Fruit fly (Drosophila melanogaster) whole organism, embryonic: Measurements from ENCODE around the gene CG12299.
A peak's percentile ranks its signal among the peaks of the same experiment; 100 is the strongest.

Experiments used
- BEAF-32 ChIP-seq: fragments of 200-800 bp; sonication (Bioruptor generic); optimal IDR thresholded peaks from 3 replicates; lab custom pipeline; 2017; ENCODE audit warnings: missing biosample characterization, missing genetic modification characterization, mild to moderate bottlenecking, moderate library complexity, missing genetic modification reagents
- C15 ChIP-seq: fragments of 200-800 bp; sonication (Bioruptor generic); IDR thresholded peaks from 3 replicates; pipeline ENCODE4 v1.3.6; 2022; ENCODE audit warnings: missing biosample characterization, missing genetic modification characterization
- CG10462 ChIP-seq: fragments of 200-800 bp; sonication (Bioruptor generic); optimal IDR thresholded peaks from 2 replicates; lab custom pipeline; 2016; ENCODE audit warnings: missing biosample characterization, missing genetic modification characterization
- CG10654 ChIP-seq: fragments of 200-800 bp; sonication (Bioruptor generic); optimal IDR thresholded peaks from 2 replicates; lab custom pipeline; 2016; ENCODE audit warnings: missing biosample characterization, missing genetic modification characterization
- CG11695 ChIP-seq: fragments of 200-800 bp; sonication (Bioruptor generic); IDR thresholded peaks from 3 replicates; pipeline ENCODE4 v1.3.6; 2022; ENCODE audit warnings: missing biosample characterization, missing genetic modification characterization
- CG12942 ChIP-seq: fragments of 200-800 bp; sonication (Bioruptor generic); optimal IDR thresholded peaks from 3 replicates; lab custom pipeline; 2016; ENCODE audit warnings: missing biosample characterization, missing genetic modification characterization
- CG13894 ChIP-seq: fragments of 200-800 bp; sonication (Bioruptor generic); optimal IDR thresholded peaks from 3 replicates; lab custom pipeline; 2018; ENCODE audit warnings: missing biosample characterization, mild to moderate bottlenecking, missing genetic modification characterization, moderate library complexity
- CG17829 ChIP-seq: fragments of 200-800 bp; optimal IDR thresholded peaks from 2 replicates; lab custom pipeline; 2019; ENCODE audit warnings: missing biosample characterization, mild to moderate bottlenecking, missing genetic modification characterization, moderate library complexity
- CG2129 ChIP-seq: fragments of 200-800 bp; sonication (Bioruptor generic); IDR thresholded peaks from 2 replicates; pipeline ENCODE4 v1.3.6; 2022; ENCODE audit warnings: missing biosample characterization, missing genetic modification characterization; ENCODE audit not compliant: partially characterized antibody
- CG30403 ChIP-seq: fragments of 200-800 bp; sonication (Bioruptor generic); optimal IDR thresholded peaks from 3 replicates; lab custom pipeline; 2016; ENCODE audit warnings: missing biosample characterization, missing genetic modification characterization
- CG31388 ChIP-seq: fragments of 200-800 bp; sonication (Bioruptor generic); optimal IDR thresholded peaks from 2 replicates; lab custom pipeline; 2016; ENCODE audit warnings: missing biosample characterization, missing genetic modification characterization
- CG32532 ChIP-seq: fragments of 200-800 bp; sonication (Bioruptor generic); IDR thresholded peaks from 2 replicates; pipeline ENCODE4 v1.3.6; 2022; ENCODE audit warnings: missing biosample characterization, missing genetic modification characterization
- CG32767 ChIP-seq: fragments of 200-800 bp; sonication (Bioruptor generic); IDR thresholded peaks from 2 replicates; pipeline ENCODE4 v1.3.6; 2022; ENCODE audit warnings: missing biosample characterization, missing genetic modification characterization
- CG5245 ChIP-seq: fragments of 200-800 bp; sonication (Bioruptor generic); optimal IDR thresholded peaks from 3 replicates; lab custom pipeline; 2016; ENCODE audit warnings: missing biosample characterization, missing genetic modification characterization
- CG5953 ChIP-seq: fragments of 200-800 bp; sonication (Bioruptor generic); IDR thresholded peaks from 2 replicates; pipeline ENCODE4 v1.3.6; 2022; ENCODE audit warnings: missing biosample characterization, missing genetic modification characterization
- CG6254 ChIP-seq: fragments of 200-800 bp; sonication (Bioruptor generic); optimal IDR thresholded peaks from 3 replicates; lab custom pipeline; 2017; ENCODE audit warnings: mild to moderate bottlenecking, missing biosample characterization, missing genetic modification reagents, missing genetic modification characterization
- CG6791 ChIP-seq: fragments of 200-800 bp; sonication (Bioruptor generic); IDR thresholded peaks from 3 replicates; pipeline ENCODE4 v1.3.6; 2022; ENCODE audit warnings: missing biosample characterization, missing genetic modification characterization; ENCODE audit not compliant: partially characterized antibody
- CG9932 ChIP-seq: fragments of 200-800 bp; sonication (Bioruptor generic); IDR thresholded peaks from 2 replicates; pipeline ENCODE4 v1.3.6; 2022; ENCODE audit warnings: missing biosample characterization, missing genetic modification characterization
- Dip3 ChIP-seq: fragments of 200-800 bp; sonication (Bioruptor generic); optimal IDR thresholded peaks from 3 replicates; lab custom pipeline; 2016; ENCODE audit warnings: missing biosample characterization, missing genetic modification characterization
- Dp ChIP-seq: fragments of 200-800 bp; sonication (Bioruptor generic); optimal IDR thresholded peaks from 2 replicates; lab custom pipeline; 2018; ENCODE audit warnings: missing biosample characterization, mild to moderate bottlenecking, missing genetic modification characterization, moderate library complexity
- Dref ChIP-seq: fragments of 200-800 bp; sonication (Bioruptor generic); IDR thresholded peaks from 2 replicates; pipeline ENCODE4 v1.3.6; 2022; ENCODE audit warnings: missing biosample characterization, missing genetic modification characterization
- Drgx ChIP-seq: fragments of 200-800 bp; sonication (Bioruptor generic); IDR thresholded peaks from 2 replicates; pipeline ENCODE4 v1.3.6; 2022; ENCODE audit warnings: missing biosample characterization, missing genetic modification characterization
- Fer1 ChIP-seq: fragments of 200-800 bp; sonication (Bioruptor generic); optimal IDR thresholded peaks from 2 replicates; lab custom pipeline; 2017; ENCODE audit warnings: missing biosample characterization, mild to moderate bottlenecking, missing genetic modification characterization
- H2.0 ChIP-seq: fragments of 200-800 bp; sonication (Bioruptor generic); IDR thresholded peaks from 2 replicates; pipeline ENCODE4 v1.3.6; 2022; ENCODE audit warnings: missing biosample characterization, missing genetic modification characterization
- HLH4C ChIP-seq: fragments of 200-800 bp; sonication (Bioruptor generic); IDR thresholded peaks from 3 replicates; pipeline ENCODE4 v1.3.6; 2022; ENCODE audit warnings: missing biosample characterization, missing genetic modification characterization; ENCODE audit not compliant: partially characterized antibody
- Hr51 ChIP-seq, 2 experiments: fragments of 200-800 bp; sonication (Bioruptor generic); optimal IDR thresholded peaks; 2 replicates in 1 of 2; 3 replicates in 1 of 2; lab custom pipeline; 2016 to 2018; ENCODE audit warnings: missing biosample characterization in 2 of 2, missing genetic modification characterization in 2 of 2, mild to moderate bottlenecking in 1 of 2, moderate library complexity in 1 of 2
- Neu2 ChIP-seq: fragments of 200-800 bp; sonication (Bioruptor generic); optimal IDR thresholded peaks from 3 replicates; lab custom pipeline; 2016; ENCODE audit warnings: missing biosample characterization, missing genetic modification characterization, borderline replicate concordance
- Taf1 ChIP-seq: fragments of 200-800 bp; sonication (Bioruptor generic); IDR thresholded peaks from 2 replicates; pipeline ENCODE4 v1.3.6; 2022; ENCODE audit warnings: missing biosample characterization, missing genetic modification characterization
- aop ChIP-seq: fragments of 200-800 bp; sonication (Bioruptor generic); IDR thresholded peaks from 2 replicates; pipeline ENCODE4 v1.3.6; 2022; ENCODE audit warnings: missing biosample characterization, missing genetic modification characterization
- ara ChIP-seq: fragments of 200-800 bp; sonication (Bioruptor generic); IDR thresholded peaks from 2 replicates; pipeline ENCODE4 v1.3.6; 2022; ENCODE audit warnings: missing biosample characterization, missing genetic modification characterization
- ato ChIP-seq: fragments of 200-800 bp; sonication (Bioruptor generic); IDR thresholded peaks from 2 replicates; pipeline ENCODE4 v1.3.6; 2022; ENCODE audit warnings: missing biosample characterization, missing genetic modification characterization; ENCODE audit not compliant: partially characterized antibody
- bbx ChIP-seq: fragments of 200-800 bp; sonication (Bioruptor generic); IDR thresholded peaks from 2 replicates; pipeline ENCODE4 v1.3.6; 2022; ENCODE audit warnings: missing biosample characterization, missing genetic modification characterization; ENCODE audit not compliant: partially characterized antibody
- chif ChIP-seq, 2 experiments: fragments of 200-800 bp; sonication (Bioruptor generic); optimal IDR thresholded peaks; 3 replicates each; lab custom pipeline; 2016; ENCODE audit warnings: missing biosample characterization in 2 of 2, missing genetic modification characterization in 2 of 2
- eve ChIP-seq, 2 experiments: fragments of >200 bp; optimal IDR thresholded peaks; 2 replicates each; lab custom pipeline; 2017; ENCODE audit warnings: missing biosample characterization in 2 of 2, missing genetic modification characterization in 2 of 2
- fd3F ChIP-seq: fragments of 200-800 bp; sonication (Bioruptor generic); optimal IDR thresholded peaks from 2 replicates; lab custom pipeline; 2018; ENCODE audit warnings: missing biosample characterization, mild to moderate bottlenecking, missing genetic modification characterization, moderate library complexity
- gcm ChIP-seq: fragments of 200-800 bp; sonication (Bioruptor generic); optimal IDR thresholded peaks from 2 replicates; lab custom pipeline; 2019; ENCODE audit warnings: missing biosample characterization, mild to moderate bottlenecking, missing genetic modification characterization, moderate library complexity
- gfzf ChIP-seq: fragments of 200-800 bp; sonication (Bioruptor generic); optimal IDR thresholded peaks from 2 replicates; lab custom pipeline; 2016; ENCODE audit warnings: missing biosample characterization, mild to moderate bottlenecking, missing genetic modification characterization, moderate library complexity
- gsb ChIP-seq: fragments of 200-800 bp; sonication (Bioruptor generic); IDR thresholded peaks from 2 replicates; pipeline ENCODE4 v1.3.6; 2022; ENCODE audit warnings: missing biosample characterization, missing genetic modification characterization
- gsb-n ChIP-seq: fragments of 200-800 bp; sonication (Bioruptor generic); optimal IDR thresholded peaks from 3 replicates; lab custom pipeline; 2018; ENCODE audit warnings: missing biosample characterization, mild to moderate bottlenecking, missing genetic modification characterization
- jigr1 ChIP-seq: fragments of 200-800 bp; sonication (Bioruptor generic); IDR thresholded peaks from 3 replicates; pipeline ENCODE4 v1.3.6; 2022; ENCODE audit warnings: missing biosample characterization, missing genetic modification characterization
- kah ChIP-seq: fragments of 200-800 bp; sonication (Bioruptor generic); optimal IDR thresholded peaks from 2 replicates; lab custom pipeline; 2018; ENCODE audit warnings: missing biosample characterization, mild to moderate bottlenecking, missing genetic modification characterization
- onecut ChIP-seq: fragments of 200-800 bp; sonication (Bioruptor generic); IDR thresholded peaks from 2 replicates; pipeline ENCODE4 v1.3.6; 2022; ENCODE audit warnings: missing biosample characterization, missing genetic modification characterization
- ranshi ChIP-seq: fragments of 200-800 bp; sonication (Bioruptor generic); IDR thresholded peaks from 2 replicates; pipeline ENCODE4 v1.3.6; 2022; ENCODE audit warnings: missing biosample characterization, missing genetic modification characterization
- sim ChIP-seq: fragments of 200-800 bp; sonication (Bioruptor generic); IDR thresholded peaks from 2 replicates; pipeline ENCODE4 v1.3.6; 2022; ENCODE audit warnings: missing biosample characterization, missing genetic modification characterization
- slbo ChIP-seq: fragments of 200-800 bp; sonication (Bioruptor generic); IDR thresholded peaks from 2 replicates; pipeline ENCODE4 v1.3.6; 2022; ENCODE audit warnings: missing biosample characterization, missing genetic modification characterization
- sna ChIP-seq: fragments of 200-800 bp; sonication (Bioruptor generic); IDR thresholded peaks from 2 replicates; pipeline ENCODE4 v1.3.6; 2022; ENCODE audit warnings: missing biosample characterization, missing genetic modification characterization; ENCODE audit not compliant: partially characterized antibody
- trh ChIP-seq: fragments of 200-800 bp; sonication (Bioruptor generic); optimal IDR thresholded peaks from 2 replicates; lab custom pipeline; 2016; ENCODE audit warnings: missing biosample characterization, missing genetic modification characterization
- vfl ChIP-seq: fragments of 200-800 bp; sonication (Bioruptor generic); optimal IDR thresholded peaks from 2 replicates; lab custom pipeline; 2016; ENCODE audit warnings: missing biosample characterization, missing genetic modification characterization
- wor ChIP-seq: fragments of 200-800 bp; sonication (Bioruptor generic); IDR thresholded peaks from 2 replicates; pipeline ENCODE4 v1.3.6; 2022; ENCODE audit warnings: missing biosample characterization, missing genetic modification characterization
- zfh1 ChIP-seq: fragments of 200-800 bp; sonication (Bioruptor generic); IDR thresholded peaks from 3 replicates; pipeline ENCODE4 v1.3.6; 2022; ENCODE audit warnings: missing biosample characterization, missing genetic modification characterization

The CG12299 gene

DNA sequence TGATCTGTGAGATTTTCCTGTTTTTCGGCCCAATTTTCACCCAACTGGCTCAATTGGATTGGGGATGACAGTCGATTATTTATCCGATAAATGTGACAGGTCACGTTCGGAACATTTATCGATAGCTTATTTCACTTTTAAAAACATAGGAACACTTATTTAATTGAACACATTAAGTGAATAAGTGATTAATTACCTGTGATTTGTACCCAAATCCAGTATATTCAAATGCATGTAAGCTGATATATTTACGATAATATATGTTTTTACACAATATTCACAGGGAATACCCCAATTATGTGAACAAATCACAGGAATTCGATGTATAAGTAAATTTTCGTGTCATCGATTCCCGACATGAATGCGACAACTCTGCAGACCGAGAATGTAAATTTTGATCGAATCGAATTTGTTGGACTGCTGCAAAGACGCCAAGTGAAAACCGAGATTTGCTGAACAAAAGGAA is 4.8 kb upstream of the CG12299 start, which contains the start of the genes EMC3 and Dpy-30L1 (continued):
- TF ChIP-seq onecut (GFP tag; lab: Robert Waterston, UW) (peak; percentile 30; the same call in 1 of the 2 replicates), CG17829 (tag; lab: Kevin White, UChicago) (peak; percentile 64), zfh1 (0 out of 3 replicates have a peak, but pooled peaks have one; percentile 49), eve (GFP tag; optimal IDR thresholded peaks at IDR 0.05; lab: Kevin White, UChicago) (no peak), CG6254 (GFP tag; lab: Kevin White, UChicago) (no peak), gsb (GFP tag; lab: Robert Waterston, UW) (no peak), Hr51 (GFP tag; optimal IDR thresholded peaks at IDR 0.05; lab: Kevin White, UChicago) (peak in 1 of 2 experiments; percentile 30), CG31388 (GFP tag; lab: Kevin White, UChicago) (no peak), slbo (GFP tag; lab: Robert Waterston, UW) (peak; percentile 60), CG32767 (GFP tag; lab: Robert Waterston, UW) (0 out of 2 replicates have a peak, but pooled peaks have one; percentile 25), Taf1 (no peak), fd3F (GFP tag; lab: Kevin White, UChicago) (peak; percentile 26), CG13894 (no peak), CG9932 (peak; percentile 69), sna (peak; percentile 91), Dp (peak; percentile 46), C15 (GFP tag; lab: Robert Waterston, UW) (no peak), CG12942 (GFP tag; lab: Kevin White, UChicago) (peak; percentile 32), trh (GFP tag; lab: Kevin White, UChicago) (no peak), Dip3 (GFP tag; lab: Kevin White, UChicago) (peak; percentile 45), kah (GFP tag; lab: Kevin White, UChicago) (no peak), ranshi (peak; percentile 47; the same call in 1 of the 2 replicates), jigr1 (no peak), Drgx (GFP tag; lab: Robert Waterston, UW) (no peak; the same call in 1 of the 2 replicates), CG10462 (GFP tag; lab: Kevin White, UChicago) (no peak), vfl (GFP tag; lab: Kevin White, UChicago) (peak; percentile 10), aop (GFP tag; lab: Robert Waterston, UW) (no peak), CG10654 (peak; percentile 37), chif (GFP tag; optimal IDR thresholded peaks at IDR 0.05; lab: Kevin White, UChicago) (peak in 1 of 2 experiments; percentile 44), CG5953 (GFP tag; lab: Robert Waterston, UW) (no peak), CG32532 (GFP tag; lab: Robert Waterston, UW) (peak; percentile 42; the same call in 1 of the 2 replicates), ara (no peak), bbx (GFP tag; lab: Robert Waterston, UW) (peak; percentile 73), gcm (GFP tag; lab: Kevin White, UChicago) (no peak), sim (GFP tag; lab: Robert Waterston, UW) (no peak), ato (GFP tag; lab: Robert Waterston, UW) (peak; percentile 56; the same call in 1 of the 2 replicates), CG11695 (GFP tag; lab: Robert Waterston, UW) (no peak), CG6791 (GFP tag; lab: Robert Waterston, UW) (peak; percentile 42; the same call in 1 of the 3 replicates), gsb-n (tag; lab: Kevin White, UChicago) (no peak), CG2129 (GFP tag; lab: Robert Waterston, UW) (peak; percentile 82), H2.0 (GFP tag; lab: Robert Waterston, UW) (peak; percentile 48), wor (no peak), Neu2 (no peak), BEAF-32 (peak; percentile 91), gfzf (GFP tag; lab: Kevin White, UChicago) (peak; percentile 7), Dref (GFP tag; lab: Robert Waterston, UW) (peak; percentile 74), CG30403 (GFP tag; lab: Kevin White, UChicago) (peak; percentile 79), HLH4C (peak; percentile 86), Fer1 (peak; percentile 57), CG5245 (no peak)
